Fruit fly (Drosophila melanogaster): ENCODE measurements around the gene RnpS1.

RnpS1 gene

DNA sequence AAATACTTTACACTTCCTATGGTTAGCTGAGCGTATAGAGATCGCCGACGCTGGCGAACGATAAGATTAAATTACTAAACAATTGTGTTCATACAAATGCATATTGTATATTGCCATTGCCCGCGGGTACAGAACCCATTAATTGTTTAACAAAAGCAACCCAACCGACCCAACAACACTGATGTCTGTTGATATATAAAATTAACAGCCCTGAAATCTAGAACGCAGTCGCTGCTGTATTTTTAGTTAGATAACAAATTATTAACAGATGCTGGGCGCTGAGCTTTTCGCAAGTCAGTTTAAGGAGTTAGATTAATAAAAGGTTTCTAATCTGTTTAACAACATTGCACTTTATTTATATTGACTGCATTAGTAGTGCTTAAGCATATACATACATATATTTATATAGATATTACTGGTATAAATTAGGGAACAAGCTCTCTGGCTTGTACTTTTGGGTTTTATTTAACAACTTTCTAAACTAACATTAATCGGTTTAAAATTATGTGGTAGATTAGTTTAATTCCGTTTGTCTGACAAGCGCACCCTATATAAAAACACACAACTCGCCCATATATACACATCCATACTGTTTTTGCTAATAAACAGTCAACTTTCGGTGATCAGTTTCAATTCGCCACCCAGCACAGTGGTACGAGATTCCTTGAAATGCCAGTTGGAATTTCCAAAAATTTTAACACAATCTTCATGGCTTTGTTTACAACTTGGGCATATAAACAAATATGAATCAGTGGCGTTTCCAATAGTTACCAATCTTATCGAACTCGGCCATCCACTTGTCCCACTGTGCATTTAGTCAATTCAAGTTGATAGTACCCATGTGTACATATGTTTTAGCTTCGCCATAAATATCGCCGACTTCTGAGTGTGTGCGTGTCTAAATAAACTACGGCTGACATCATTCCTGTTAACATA is 23.7 kb upstream of the RnpS1 start (continued):
- TF ChIP-seq corto (GFP tag; optimal IDR thresholded peaks at IDR 0.05), result peak; percentile 96
- peak; percentile 69 for TF ChIP-seq Sox100B (GFP tag; optimal IDR thresholded peaks at IDR 0.05)
- no peak for TF ChIP-seq sqz (GFP tag; optimal IDR thresholded peaks at IDR 0.05)
- peak; percentile 87 for TF ChIP-seq CG7786 (GFP tag; optimal IDR thresholded peaks at IDR 0.05)
- 0 out of 2 replicates have a peak, but pooled peaks have one; percentile 24 for TF ChIP-seq aop (GFP tag; IDR thresholded peaks at IDR 0.05)
- TF ChIP-seq Dad (GFP tag; optimal IDR thresholded peaks at IDR 0.05), result peak; percentile 90
- peak; percentile 56 for TF ChIP-seq CG14050 (GFP tag; IDR thresholded peaks at IDR 0.05)
- peak; percentile 92 for TF ChIP-seq Side (GFP tag; optimal IDR thresholded peaks at IDR 0.05)
- peak; percentile 74 for TF ChIP-seq CG6654 (GFP tag; optimal IDR thresholded peaks at IDR 0.05)
- TF ChIP-seq MESR4 (GFP tag; optimal IDR thresholded peaks at IDR 0.05), result peak; percentile 10
- no peak for TF ChIP-seq unc-4 (GFP tag; IDR thresholded peaks at IDR 0.05; ENCODE audit: partially characterized antibody)
- peak; percentile 68 for TF ChIP-seq dati (GFP tag; IDR thresholded peaks at IDR 0.05)
- peak; percentile 84 for TF ChIP-seq NC2β (GFP tag; optimal IDR thresholded peaks at IDR 0.05)
- TF ChIP-seq CG17568 (GFP tag; optimal IDR thresholded peaks at IDR 0.05), result peak; percentile 30
- TF ChIP-seq Poxn (GFP tag; IDR thresholded peaks at IDR 0.05), result peak; percentile 64; the same call in 1 of the 2 replicates
- peak; percentile 93 for TF ChIP-seq ems (GFP tag; optimal IDR thresholded peaks at IDR 0.05)
- peak; percentile 72 for TF ChIP-seq CG18476 (GFP tag; optimal IDR thresholded peaks at IDR 0.05)
- TF ChIP-seq CG31224 (GFP tag; IDR thresholded peaks at IDR 0.05), result peak; percentile 90
- peak; percentile 92 for TF ChIP-seq E2f1 (GFP tag; IDR thresholded peaks at IDR 0.05)
- TF ChIP-seq Sin3A (optimal IDR thresholded peaks at IDR 0.05), result no peak
- peak; percentile 30 for TF ChIP-seq CG8089 (GFP tag; optimal IDR thresholded peaks at IDR 0.05)
- TF ChIP-seq CG12769 (tag; optimal IDR thresholded peaks at IDR 0.05), result peak; percentile 94
- no peak for TF ChIP-seq pros (GFP tag; optimal IDR thresholded peaks at IDR 0.05)
- TF ChIP-seq vfl (GFP tag; optimal IDR thresholded peaks at IDR 0.05), result peak; percentile 86
- TF ChIP-seq sr (GFP tag; IDR thresholded peaks at IDR 0.05), result peak; percentile 74; the same call in 1 of the 3 replicates
- TF ChIP-seq Usf (GFP tag; optimal IDR thresholded peaks at IDR 0.05), result peak; percentile 3
- no peak; the same call in 2 of the 3 replicates for TF ChIP-seq croc (GFP tag; conservative IDR thresholded peaks at IDR 0.05)
- TF ChIP-seq CG13894 (tag; optimal IDR thresholded peaks at IDR 0.05), result peak; percentile 88
- TF ChIP-seq emc (GFP tag; optimal IDR thresholded peaks at IDR 0.05), result peak; percentile 88
- peak; percentile 82 for TF ChIP-seq fd96Cb (tag; optimal IDR thresholded peaks at IDR 0.05)
- peak; percentile 77 for TF ChIP-seq nmo (GFP tag; optimal IDR thresholded peaks at IDR 0.05)
- TF ChIP-seq CG1647 (GFP tag; optimal IDR thresholded peaks at IDR 0.05), result peak; percentile 94
- peak in 1 of 2 experiments; percentile 65 for TF ChIP-seq Hr51 (GFP tag; optimal IDR thresholded peaks at IDR 0.05)
- no peak for TF ChIP-seq CG10431 (GFP tag; optimal IDR thresholded peaks at IDR 0.05)
- peak; percentile 74 for TF ChIP-seq Nf-YC (tag; optimal IDR thresholded peaks at IDR 0.05)
- peak; percentile 81 for TF ChIP-seq Hsf (GFP tag; optimal IDR thresholded peaks at IDR 0.05)
- peak; percentile 67 for TF ChIP-seq CG18619 (GFP tag; optimal IDR thresholded peaks at IDR 0.05)
- TF ChIP-seq oc (tag; optimal IDR thresholded peaks at IDR 0.05), result no peak
- peak; percentile 69 for TF ChIP-seq Adf1 (GFP tag; IDR thresholded peaks at IDR 0.05)
- no peak for TF ChIP-seq Vsx1 (GFP tag; optimal IDR thresholded peaks at IDR 0.05)
- TF ChIP-seq CG7556 (GFP tag; optimal IDR thresholded peaks at IDR 0.05), result peak; percentile 80
- peak; percentile 87 for TF ChIP-seq scrt (GFP tag; optimal IDR thresholded peaks at IDR 0.05)
- peak; percentile 82 for TF ChIP-seq H2.0 (GFP tag; IDR thresholded peaks at IDR 0.05)
- TF ChIP-seq knrl (GFP tag; IDR thresholded peaks at IDR 0.05; ENCODE audit: partially characterized antibody), result peak; percentile 21; the same call in 1 of the 3 replicates
- peak; percentile 94 for TF ChIP-seq caup (GFP tag; optimal IDR thresholded peaks at IDR 0.05; ENCODE audit: severe bottlenecking)
- TF ChIP-seq hth (optimal IDR thresholded peaks at IDR 0.05), result no peak
- TF ChIP-seq CHES-1-like (GFP tag; optimal IDR thresholded peaks at IDR 0.05), result peak; percentile 90
- TF ChIP-seq fd102C (GFP tag; optimal IDR thresholded peaks at IDR 0.05), result no peak
